Fruit fly (Drosophila melanogaster) whole organism, embryonic: ENCODE data around the gene CG5435.

Experiments
- Aef1 ChIP-seq: fragments of 200-800 bp; sonication (Bioruptor generic); IDR thresholded peaks from 3 replicates; pipeline ENCODE4 v1.3.6; 2022; ENCODE audit warnings: missing biosample characterization, missing genetic modification characterization
- BEAF-32 ChIP-seq: fragments of 200-800 bp; sonication (Bioruptor generic); optimal IDR thresholded peaks from 3 replicates; lab custom pipeline; 2017; ENCODE audit warnings: missing biosample characterization, missing genetic modification characterization, mild to moderate bottlenecking, moderate library complexity, missing genetic modification reagents
- CG11085 ChIP-seq: fragments of 200-800 bp; sonication (Bioruptor generic); IDR thresholded peaks from 2 replicates; pipeline ENCODE4 v1.3.6; 2022; ENCODE audit warnings: missing biosample characterization, missing genetic modification characterization
- CG12299 ChIP-seq: fragments of 200-800 bp; sonication (Bioruptor generic); optimal IDR thresholded peaks from 2 replicates; lab custom pipeline; 2018; ENCODE audit warnings: missing biosample characterization, mild to moderate bottlenecking, missing genetic modification characterization
- CG14050 ChIP-seq: fragments of 200-800 bp; sonication (Bioruptor generic); IDR thresholded peaks from 3 replicates; pipeline ENCODE4 v1.3.6; 2022; ENCODE audit warnings: missing biosample characterization, missing genetic modification characterization
- CG14441 ChIP-seq: fragments of 200-800 bp; sonication (Bioruptor generic); IDR thresholded peaks from 2 replicates; pipeline ENCODE4 v1.3.6; 2022; ENCODE audit warnings: missing biosample characterization, missing genetic modification characterization
- CG1529 ChIP-seq: fragments of 200-800 bp; sonication (Bioruptor generic); optimal IDR thresholded peaks from 3 replicates; lab custom pipeline; 2018; ENCODE audit warnings: missing biosample characterization, missing genetic modification characterization
- CG17912 ChIP-seq: fragments of 200-800 bp; sonication (Bioruptor generic); optimal IDR thresholded peaks from 2 replicates; lab custom pipeline; 2018; ENCODE audit warnings: missing biosample characterization, mild to moderate bottlenecking, missing genetic modification characterization
- CG3281 ChIP-seq: fragments of 200-800 bp; sonication (Bioruptor generic); optimal IDR thresholded peaks from 3 replicates; lab custom pipeline; 2017; ENCODE audit warnings: missing biosample characterization, mild to moderate bottlenecking, missing genetic modification characterization
- CG34376 ChIP-seq: fragments of 200-800 bp; sonication (Bioruptor generic); optimal IDR thresholded peaks from 2 replicates; lab custom pipeline; 2018; ENCODE audit warnings: missing biosample characterization, mild to moderate bottlenecking, missing genetic modification characterization
- CG4404 ChIP-seq: fragments of 200-800 bp; sonication (Bioruptor generic); IDR thresholded peaks from 2 replicates; pipeline ENCODE4 v1.3.6; 2022; ENCODE audit warnings: missing biosample characterization, missing genetic modification characterization
- CG6254 ChIP-seq: fragments of 200-800 bp; sonication (Bioruptor generic); optimal IDR thresholded peaks from 3 replicates; lab custom pipeline; 2017; ENCODE audit warnings: mild to moderate bottlenecking, missing biosample characterization, missing genetic modification reagents, missing genetic modification characterization
- CG6654 ChIP-seq: fragments of 200-800 bp; sonication (Bioruptor generic); optimal IDR thresholded peaks from 2 replicates; lab custom pipeline; 2017; ENCODE audit warnings: missing biosample characterization, mild to moderate bottlenecking, missing genetic modification characterization
- CG6791 ChIP-seq: fragments of 200-800 bp; sonication (Bioruptor generic); IDR thresholded peaks from 3 replicates; pipeline ENCODE4 v1.3.6; 2022; ENCODE audit warnings: missing biosample characterization, missing genetic modification characterization; ENCODE audit not compliant: partially characterized antibody
- Dbx ChIP-seq: fragments of 200-800 bp; sonication (Bioruptor generic); IDR thresholded peaks from 3 replicates; pipeline ENCODE4 v1.3.6; 2022; ENCODE audit warnings: missing biosample characterization, missing genetic modification characterization
- Dfd ChIP-seq, 2 experiments: fragments of >200 bp; optimal IDR thresholded peaks; 2 replicates each; lab custom pipeline; 2017; ENCODE audit warnings: missing biosample characterization in 2 of 2, missing genetic modification characterization in 2 of 2
- Dref ChIP-seq: fragments of 200-800 bp; sonication (Bioruptor generic); IDR thresholded peaks from 2 replicates; pipeline ENCODE4 v1.3.6; 2022; ENCODE audit warnings: missing biosample characterization, missing genetic modification characterization
- E2f1 ChIP-seq: fragments of 200-800 bp; sonication (Bioruptor generic); IDR thresholded peaks from 2 replicates; pipeline ENCODE4 v1.3.6; 2022; ENCODE audit warnings: missing biosample characterization, missing genetic modification characterization
- Fer1 ChIP-seq: fragments of 200-800 bp; sonication (Bioruptor generic); optimal IDR thresholded peaks from 2 replicates; lab custom pipeline; 2017; ENCODE audit warnings: missing biosample characterization, mild to moderate bottlenecking, missing genetic modification characterization
- H15 ChIP-seq: fragments of 200-800 bp; sonication (Bioruptor generic); IDR thresholded peaks from 3 replicates; pipeline ENCODE4 v1.3.6; 2022; ENCODE audit warnings: missing biosample characterization, missing genetic modification characterization
- Lim3 ChIP-seq: fragments of 200-800 bp; sonication (Bioruptor generic); IDR thresholded peaks from 2 replicates; pipeline ENCODE4 v1.3.6; 2022; ENCODE audit warnings: missing biosample characterization, missing genetic modification characterization
- MTF-1 ChIP-seq: fragments of 200-800 bp; sonication (Bioruptor generic); optimal IDR thresholded peaks from 2 replicates; lab custom pipeline; 2018; ENCODE audit warnings: missing biosample characterization, mild to moderate bottlenecking, missing genetic modification characterization, borderline replicate concordance
- Max ChIP-seq: fragments of 200-800 bp; sonication (Bioruptor generic); optimal IDR thresholded peaks from 2 replicates; lab custom pipeline; 2016; ENCODE audit warnings: missing biosample characterization, mild to moderate bottlenecking, missing genetic modification characterization
- Mrtf ChIP-seq: fragments of 200-800 bp; sonication (Bioruptor generic); IDR thresholded peaks from 3 replicates; pipeline ENCODE4 v1.3.6; 2022; ENCODE audit warnings: missing biosample characterization, missing genetic modification characterization
- NK7.1 ChIP-seq: fragments of 200-800 bp; sonication (Bioruptor generic); optimal IDR thresholded peaks from 3 replicates; lab custom pipeline; 2016; ENCODE audit warnings: missing biosample characterization, missing genetic modification characterization
- Neu2 ChIP-seq: fragments of 200-800 bp; sonication (Bioruptor generic); optimal IDR thresholded peaks from 3 replicates; lab custom pipeline; 2016; ENCODE audit warnings: missing biosample characterization, missing genetic modification characterization, borderline replicate concordance
- Sox102F ChIP-seq: fragments of 200-800 bp; sonication (Bioruptor generic); optimal IDR thresholded peaks from 2 replicates; lab custom pipeline; 2018; ENCODE audit warnings: missing biosample characterization, mild to moderate bottlenecking, missing genetic modification characterization, moderate library complexity
- Spps ChIP-seq: fragments of 200-800 bp; sonication (Bioruptor generic); optimal IDR thresholded peaks from 2 replicates; lab custom pipeline; 2018; ENCODE audit warnings: missing biosample characterization, mild to moderate bottlenecking, missing genetic modification characterization
- ab ChIP-seq: fragments of 200-800 bp; sonication (Bioruptor generic); optimal IDR thresholded peaks from 2 replicates; lab custom pipeline; 2016; ENCODE audit warnings: missing biosample characterization, missing genetic modification characterization
- ato ChIP-seq: fragments of 200-800 bp; sonication (Bioruptor generic); IDR thresholded peaks from 2 replicates; pipeline ENCODE4 v1.3.6; 2022; ENCODE audit warnings: missing biosample characterization, missing genetic modification characterization; ENCODE audit not compliant: partially characterized antibody
- btn ChIP-seq: fragments of 200-800 bp; sonication (Bioruptor generic); optimal IDR thresholded peaks from 2 replicates; lab custom pipeline; 2016; ENCODE audit warnings: missing biosample characterization, missing genetic modification characterization
- dan ChIP-seq: fragments of 200-800 bp; sonication (Bioruptor generic); IDR thresholded peaks from 2 replicates; pipeline ENCODE4 v1.3.6; 2022; ENCODE audit warnings: missing biosample characterization, missing genetic modification characterization
- dm ChIP-seq: fragments of 200-800 bp; sonication (Bioruptor generic); optimal IDR thresholded peaks from 3 replicates; lab custom pipeline; 2016; ENCODE audit warnings: missing biosample characterization, missing genetic modification characterization
- emc ChIP-seq: fragments of 200-800 bp; sonication (Bioruptor generic); optimal IDR thresholded peaks from 2 replicates; lab custom pipeline; 2016; ENCODE audit warnings: missing biosample characterization, missing genetic modification characterization
- ewg ChIP-seq: fragments of 200-800 bp; sonication (Bioruptor generic); optimal IDR thresholded peaks from 3 replicates; lab custom pipeline; 2017; ENCODE audit warnings: mild to moderate bottlenecking, missing biosample characterization, missing genetic modification reagents, missing genetic modification characterization
- eyg ChIP-seq: fragments of 200-800 bp; sonication (Bioruptor generic); optimal IDR thresholded peaks from 3 replicates; lab custom pipeline; 2016; ENCODE audit warnings: missing biosample characterization, missing genetic modification characterization
- fd3F ChIP-seq: fragments of 200-800 bp; sonication (Bioruptor generic); optimal IDR thresholded peaks from 2 replicates; lab custom pipeline; 2018; ENCODE audit warnings: missing biosample characterization, mild to moderate bottlenecking, missing genetic modification characterization, moderate library complexity
- fd64A ChIP-seq: fragments of 200-800 bp; sonication (Bioruptor generic); optimal IDR thresholded peaks from 3 replicates; lab custom pipeline; 2018; ENCODE audit warnings: missing biosample characterization, mild to moderate bottlenecking, missing genetic modification characterization
- knrl ChIP-seq: fragments of 200-800 bp; sonication (Bioruptor generic); IDR thresholded peaks from 3 replicates; pipeline ENCODE4 v1.3.6; 2022; ENCODE audit warnings: missing biosample characterization, missing genetic modification characterization; ENCODE audit not compliant: partially characterized antibody
- oc ChIP-seq: fragments of 200-800 bp; sonication (Bioruptor generic); optimal IDR thresholded peaks from 2 replicates; lab custom pipeline; 2018; ENCODE audit warnings: missing biosample characterization, mild to moderate bottlenecking, missing genetic modification characterization, moderate library complexity
- peb ChIP-seq: fragments of 200-800 bp; sonication (Bioruptor generic); IDR thresholded peaks from 2 replicates; pipeline ENCODE4 v1.3.6; 2022; ENCODE audit warnings: missing biosample characterization, missing genetic modification characterization
- row ChIP-seq: fragments of 200-800 bp; sonication (Bioruptor generic); IDR thresholded peaks from 3 replicates; pipeline ENCODE4 v1.3.6; 2022; ENCODE audit warnings: missing biosample characterization, missing genetic modification characterization
- sens ChIP-seq: fragments of 200-800 bp; sonication (Bioruptor generic); peaks from one replicate; lab custom pipeline; 2016; ENCODE audit warnings: missing biosample characterization, missing genetic modification characterization
- slp2 ChIP-seq: fragments of 200-800 bp; sonication (Bioruptor generic); optimal IDR thresholded peaks from 2 replicates; lab custom pipeline; 2016; ENCODE audit warnings: missing biosample characterization, missing genetic modification characterization
- sob ChIP-seq: fragments of 200-800 bp; sonication (Bioruptor generic); IDR thresholded peaks from 2 replicates; pipeline ENCODE4 v1.3.6; 2022; ENCODE audit warnings: missing biosample characterization, missing genetic modification characterization
- tup ChIP-seq: fragments of 200-800 bp; sonication (Bioruptor generic); optimal IDR thresholded peaks from 2 replicates; lab custom pipeline; 2016; ENCODE audit warnings: missing biosample characterization, mild to moderate bottlenecking, missing genetic modification characterization, moderate library complexity
- unpg ChIP-seq: fragments of 200-800 bp; sonication (Bioruptor generic); optimal IDR thresholded peaks from 3 replicates; lab custom pipeline; 2018; ENCODE audit warnings: missing biosample characterization, mild to moderate bottlenecking, missing genetic modification characterization, moderate library complexity
- wor ChIP-seq: fragments of 200-800 bp; sonication (Bioruptor generic); IDR thresholded peaks from 2 replicates; pipeline ENCODE4 v1.3.6; 2022; ENCODE audit warnings: missing biosample characterization, missing genetic modification characterization
- zen ChIP-seq: fragments of 200-800 bp; sonication (Bioruptor generic); optimal IDR thresholded peaks from 3 replicates; lab custom pipeline; 2018; ENCODE audit warnings: missing biosample characterization, mild to moderate bottlenecking, missing genetic modification characterization, moderate library complexity

The CG5435 gene

DNA sequence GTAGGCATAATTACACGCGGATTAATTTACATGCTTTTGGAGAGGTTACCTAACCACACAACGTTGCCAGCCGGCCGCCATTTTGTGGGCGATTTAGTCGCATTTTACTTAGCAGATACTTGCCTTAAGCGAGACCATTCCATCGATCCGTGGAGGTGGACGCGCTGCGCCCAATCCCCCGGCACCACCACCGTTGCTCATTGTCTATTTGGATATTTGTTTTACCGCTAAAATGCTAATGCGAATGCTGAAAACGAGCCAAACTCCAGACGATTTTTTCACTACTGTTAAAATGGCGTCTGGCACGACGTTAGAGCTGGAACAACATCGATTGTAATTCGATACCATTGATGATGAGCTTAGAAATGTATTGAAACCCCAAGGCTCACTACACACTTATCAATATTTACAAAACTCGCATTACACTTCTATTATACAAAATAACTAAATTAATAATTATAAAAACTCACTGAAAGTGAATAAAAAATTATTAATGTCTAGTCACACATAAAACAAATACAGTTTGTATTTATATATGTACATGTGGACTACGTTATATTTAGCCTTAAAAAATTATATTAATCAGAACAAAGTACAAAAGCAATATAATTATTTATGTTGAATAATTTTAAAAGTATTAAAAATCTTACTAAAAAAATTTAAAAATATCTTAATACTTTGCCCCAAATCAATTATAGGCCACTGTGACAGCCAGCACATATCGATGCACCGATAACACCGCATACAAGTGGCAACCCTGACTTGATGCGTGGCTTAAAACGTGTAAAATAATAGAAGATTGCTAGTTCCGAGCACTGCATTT, 3.2 kb upstream of the CG5435 start, which contains the start of gene eRF3:
Gene eRF3 (plus strand): TSS at position 741 of the 823 bp plus-strand sequence.
- peak; percentile 29; the same call in 2 of the 3 replicates for TF ChIP-seq CG6791 (GFP tag; lab: Robert Waterston, UW)
- TF ChIP-seq CG14441 (GFP tag; lab: Robert Waterston, UW): peak; percentile 74
- TF ChIP-seq CG1529 (GFP tag; lab: Kevin White, UChicago): peak; percentile 6
- peak; percentile 41 for TF ChIP-seq Spps
- peak; percentile 71 for TF ChIP-seq Dref
- TF ChIP-seq Fer1: peak; percentile 36
- TF ChIP-seq ato: no peak
- no peak for TF ChIP-seq slp2 (GFP tag; lab: Kevin White, UChicago)
- TF ChIP-seq sob (GFP tag; lab: Robert Waterston, UW): peak; percentile 68; the same call in 1 of the 2 replicates
- no peak for TF ChIP-seq Lim3
- peak; percentile 66; the same call in 1 of the 2 replicates for TF ChIP-seq CG11085
- TF ChIP-seq ab (GFP tag; lab: Kevin White, UChicago): no peak
- TF ChIP-seq sens (GFP tag; lab: Kevin White, UChicago): peak; percentile 88
- TF ChIP-seq CG3281: peak; percentile 58
- no peak for TF ChIP-seq MTF-1
- TF ChIP-seq Aef1: peak; percentile 67
- no peak for TF ChIP-seq Dfd (GFP tag; optimal IDR thresholded peaks at IDR 0.05; lab: Kevin White, UChicago)
- no peak for TF ChIP-seq CG6654
- TF ChIP-seq row (GFP tag; lab: Robert Waterston, UW): peak; percentile 85
- TF ChIP-seq eyg (GFP tag; lab: Kevin White, UChicago): no peak
- no peak for TF ChIP-seq emc (GFP tag; lab: Kevin White, UChicago)
- TF ChIP-seq Sox102F: peak; percentile 86
- TF ChIP-seq ewg (GFP tag; lab: Kevin White, UChicago): peak; percentile 52
- TF ChIP-seq oc (tag; lab: Kevin White, UChicago): peak; percentile 48
- TF ChIP-seq fd64A (GFP tag; lab: Kevin White, UChicago): no peak
- no peak for TF ChIP-seq NK7.1 (GFP tag; lab: Kevin White, UChicago)
- TF ChIP-seq H15: peak; percentile 43; the same call in 1 of the 3 replicates
- TF ChIP-seq unpg (GFP tag; lab: Kevin White, UChicago): peak; percentile 76
- TF ChIP-seq wor (GFP tag; lab: Robert Waterston, UW): peak; percentile 63; the same call in 1 of the 2 replicates
- peak; percentile 69 for TF ChIP-seq CG4404 (GFP tag; lab: Robert Waterston, UW)
- peak; percentile 74; the same call in 2 of the 3 replicates for TF ChIP-seq Dbx (GFP tag; lab: Robert Waterston, UW)
- peak; percentile 69 for TF ChIP-seq zen (tag; lab: Kevin White, UChicago)
- TF ChIP-seq Mrtf (GFP tag; lab: Robert Waterston, UW): peak; percentile 64; the same call in 2 of the 3 replicates
- TF ChIP-seq CG12299 (tag; lab: Kevin White, UChicago): peak; percentile 72
- no peak for TF ChIP-seq dan (GFP tag; lab: Robert Waterston, UW)
- TF ChIP-seq tup: no peak
- peak; percentile 68 for TF ChIP-seq knrl (GFP tag; lab: Robert Waterston, UW)
- no peak for TF ChIP-seq Neu2 (GFP tag; lab: Kevin White, UChicago)
- TF ChIP-seq CG34376 (GFP tag; lab: Kevin White, UChicago): no peak
- TF ChIP-seq BEAF-32 (GFP tag; lab: Kevin White, UChicago): peak; percentile 62
- TF ChIP-seq E2f1: peak; percentile 80
- TF ChIP-seq fd3F (GFP tag; lab: Kevin White, UChicago): peak; percentile 78
- no peak; the same call in 2 of the 3 replicates for TF ChIP-seq CG14050 (GFP tag; lab: Robert Waterston, UW)
- TF ChIP-seq Max (GFP tag; lab: Kevin White, UChicago): peak; percentile 48
- no peak for TF ChIP-seq peb (GFP tag; lab: Robert Waterston, UW)
- no peak for TF ChIP-seq CG6254 (GFP tag; lab: Kevin White, UChicago)
- no peak for TF ChIP-seq btn (GFP tag; lab: Kevin White, UChicago)
- peak; percentile 81 for TF ChIP-seq dm (GFP tag; lab: Kevin White, UChicago)
- TF ChIP-seq CG17912: no peak
